Worm (Caenorhabditis elegans) whole organism, mixed stage, embryonic: ENCODE results near the gene D1025.1.

Experiments used
- M03D4.4 ChIP-seq: sonication (generic microtip); optimal IDR thresholded peaks from 2 replicates; lab custom pipeline; 2017; ENCODE audit warnings: mild to moderate bottlenecking, missing genetic modification characterization, missing compliant biosample characterization
- ceh-43 ChIP-seq: fragments of 200-800 bp; sonication (Bioruptor generic); optimal IDR thresholded peaks from 2 replicates; lab custom pipeline; 2018; ENCODE audit warnings: mild to moderate bottlenecking, missing genetic modification characterization, moderate library complexity, missing compliant biosample characterization
- cnd-1 ChIP-seq: fragments of 200-800 bp; sonication (Bioruptor generic); optimal IDR thresholded peaks from 2 replicates; lab custom pipeline; 2018; ENCODE audit warnings: mild to moderate bottlenecking, missing genetic modification characterization, missing compliant biosample characterization
- flh-1 ChIP-seq: fragments of 200-800 bp; sonication (Bioruptor generic); optimal IDR thresholded peaks from 2 replicates; lab custom pipeline; 2018; ENCODE audit warnings: mild to moderate bottlenecking, missing genetic modification characterization, moderate library complexity, missing compliant biosample characterization
- ham-2 ChIP-seq: fragments of 200-800 bp; sonication (Bioruptor generic); optimal IDR thresholded peaks from 2 replicates; lab custom pipeline; 2018; ENCODE audit warnings: mild to moderate bottlenecking, missing genetic modification characterization, missing compliant biosample characterization
- hlh-1 ChIP-seq: fragments of 150-350 bp; optimal IDR thresholded peaks from 2 replicates; lab custom pipeline; 2014; ENCODE audit warnings: missing biosample characterization, missing genetic modification reagents, missing genetic modification characterization
- lin-32 ChIP-seq: fragments of 200-800 bp; sonication (Bioruptor generic); optimal IDR thresholded peaks from 2 replicates; lab custom pipeline; 2018; ENCODE audit warnings: mild to moderate bottlenecking, missing genetic modification characterization, missing compliant biosample characterization
- mab-5 ChIP-seq: fragments of 150-350 bp; optimal IDR thresholded peaks from 2 replicates; lab custom pipeline; 2014; ENCODE audit warnings: missing biosample characterization, missing genetic modification characterization
- nhr-237 ChIP-seq: fragments of 150-350 bp; optimal IDR thresholded peaks from 2 replicates; lab custom pipeline; 2014; ENCODE audit warnings: missing biosample characterization, missing genetic modification characterization
- nhr-76 ChIP-seq: sonication (generic microtip); optimal IDR thresholded peaks from 2 replicates; lab custom pipeline; 2017; ENCODE audit warnings: missing biosample characterization, missing genetic modification characterization
- pha-4 ChIP-seq: fragments of 150-350 bp; optimal IDR thresholded peaks from 2 replicates; lab custom pipeline; 2018; ENCODE audit warnings: missing biosample characterization, missing genetic modification reagents, missing genetic modification characterization
- sptf-1 ChIP-seq: sonication (generic microtip); optimal IDR thresholded peaks from 2 replicates; lab custom pipeline; 2017; ENCODE audit warnings: mild to moderate bottlenecking, missing genetic modification characterization, moderate library complexity, missing compliant biosample characterization
- unc-120 ChIP-seq: sonication (generic microtip); optimal IDR thresholded peaks from 2 replicates; lab custom pipeline; 2017; ENCODE audit warnings: missing genetic modification characterization, missing compliant biosample characterization; ENCODE audit not compliant: poor library complexity, severe bottlenecking
- zip-8 ChIP-seq: fragments of 150-350 bp; optimal IDR thresholded peaks from 2 replicates; lab custom pipeline; 2014; ENCODE audit warnings: missing biosample characterization, missing genetic modification characterization

D1025.1 gene

ce11 chrX:14571277-14571676 is 50.7 kb downstream of the D1025.1 start:
- TF ChIP-seq sptf-1 (tag; lab: Kevin White, UChicago) (peak; percentile 56), M03D4.4 (no peak), cnd-1 (tag; lab: Kevin White, UChicago) (peak; percentile 13), ham-2 (no peak), nhr-76 (no peak), lin-32 (GFP tag; lab: Kevin White, UChicago) (no peak), mab-5 (no peak), flh-1 (no peak), hlh-1 (no peak), pha-4 (tag; lab: Kevin White, UChicago) (no peak), unc-120 (no peak), zip-8 (tag; lab: Kevin White, UChicago) (no peak), ceh-43 (no peak), nhr-237 (peak; percentile 13)
